Fruit fly (Drosophila melanogaster) whole organism, embryonic: Measurements from ENCODE around the gene CG7945.
A peak's percentile ranks its signal among the peaks of the same experiment; 100 is the strongest.

Experiments used
- Blimp-1 ChIP-seq: fragments of 200-800 bp; sonication (Bioruptor generic); optimal IDR thresholded peaks from 3 replicates; lab custom pipeline; 2018; ENCODE audit warnings: missing biosample characterization, missing genetic modification characterization, mild to moderate bottlenecking, moderate library complexity, missing genetic modification reagents
- CG1024 ChIP-seq: fragments of 200-800 bp; sonication (Bioruptor generic); IDR thresholded peaks from 2 replicates; pipeline ENCODE4 v1.3.6; 2022; ENCODE audit warnings: missing biosample characterization, missing genetic modification characterization
- CG10267 ChIP-seq: fragments of 200-800 bp; sonication (Bioruptor generic); optimal IDR thresholded peaks from 2 replicates; lab custom pipeline; 2018; ENCODE audit warnings: missing biosample characterization, mild to moderate bottlenecking, missing genetic modification characterization, moderate library complexity
- CG11723 ChIP-seq: fragments of 200-800 bp; sonication (Bioruptor generic); optimal IDR thresholded peaks from 2 replicates; lab custom pipeline; 2017; ENCODE audit warnings: missing biosample characterization, mild to moderate bottlenecking, missing genetic modification characterization
- CG1233 ChIP-seq: fragments of 200-800 bp; sonication (Bioruptor generic); optimal IDR thresholded peaks from 4 replicates; lab custom pipeline; 2018; ENCODE audit warnings: missing biosample characterization, mild to moderate bottlenecking, missing genetic modification characterization
- CG12659 ChIP-seq: fragments of 200-800 bp; sonication (Bioruptor generic); optimal IDR thresholded peaks from 3 replicates; lab custom pipeline; 2017; ENCODE audit warnings: mild to moderate bottlenecking, missing biosample characterization, missing genetic modification reagents, missing genetic modification characterization
- CG14014 ChIP-seq: fragments of 200-800 bp; sonication (Bioruptor generic); IDR thresholded peaks from 2 replicates; pipeline ENCODE4 v1.3.6; 2022; ENCODE audit warnings: missing biosample characterization, missing genetic modification characterization
- CG1603 ChIP-seq: fragments of 200-800 bp; sonication (Bioruptor generic); optimal IDR thresholded peaks from 2 replicates; lab custom pipeline; 2019; ENCODE audit warnings: missing biosample characterization, mild to moderate bottlenecking, missing genetic modification characterization, moderate library complexity
- CG18619 ChIP-seq: fragments of 200-800 bp; sonication (Bioruptor generic); optimal IDR thresholded peaks from 3 replicates; lab custom pipeline; 2017; ENCODE audit warnings: missing biosample characterization, mild to moderate bottlenecking, missing genetic modification characterization
- CG31365 ChIP-seq: fragments of 200-800 bp; sonication (Bioruptor generic); optimal IDR thresholded peaks from 2 replicates; lab custom pipeline; 2018; ENCODE audit warnings: missing biosample characterization, mild to moderate bottlenecking, missing genetic modification characterization
- CG3726 ChIP-seq: fragments of 200-800 bp; sonication (Bioruptor generic); IDR thresholded peaks from 3 replicates; pipeline ENCODE4, ENCODE4 v1.3.6; 2022; ENCODE audit warnings: missing biosample characterization, missing genetic modification characterization
- CG3838 ChIP-seq: fragments of 200-800 bp; sonication (Bioruptor generic); optimal IDR thresholded peaks from 3 replicates; lab custom pipeline; 2016; ENCODE audit warnings: missing biosample characterization, missing genetic modification characterization
- CG42726 ChIP-seq: fragments of 200-800 bp; sonication (Bioruptor generic); IDR thresholded peaks from 2 replicates; pipeline ENCODE4 v1.3.6; 2022; ENCODE audit warnings: missing biosample characterization, missing genetic modification characterization; ENCODE audit not compliant: partially characterized antibody
- CG4730 ChIP-seq: fragments of 200-800 bp; sonication (Bioruptor generic); IDR thresholded peaks from 2 replicates; pipeline ENCODE4 v1.3.6; 2022; ENCODE audit warnings: missing biosample characterization, missing genetic modification characterization
- CG6683 ChIP-seq: fragments of 200-800 bp; sonication (Bioruptor generic); optimal IDR thresholded peaks from 2 replicates; lab custom pipeline; 2017; ENCODE audit warnings: missing biosample characterization, mild to moderate bottlenecking, missing genetic modification characterization, missing genetic modification reagents
- CG8290 ChIP-seq, 3 experiments: fragments of 200-800 bp; sonication (Bioruptor generic); optimal IDR thresholded peaks; 2 replicates each; lab custom pipeline; 2016 to 2019; ENCODE audit warnings: missing biosample characterization in 3 of 3, missing genetic modification characterization in 3 of 3, mild to moderate bottlenecking in 2 of 3, moderate library complexity in 1 of 3
- CG8478 ChIP-seq: fragments of >200 bp; optimal IDR thresholded peaks from 2 replicates; lab custom pipeline; 2018
- CG8924 ChIP-seq: fragments of 200-800 bp; optimal IDR thresholded peaks from 3 replicates; lab custom pipeline; 2019; ENCODE audit warnings: missing biosample characterization, mild to moderate bottlenecking, missing genetic modification characterization, moderate library complexity
- CG9797 ChIP-seq: fragments of 200-800 bp; sonication (Bioruptor generic); optimal IDR thresholded peaks from 3 replicates; lab custom pipeline; 2018; ENCODE audit warnings: missing biosample characterization, mild to moderate bottlenecking, missing genetic modification characterization
- Dek ChIP-seq: fragments of 200-800 bp; sonication (Bioruptor generic); optimal IDR thresholded peaks from 3 replicates; lab custom pipeline; 2019; ENCODE audit warnings: missing biosample characterization, mild to moderate bottlenecking, missing genetic modification characterization, moderate library complexity
- Fer2 ChIP-seq: fragments of 200-800 bp; sonication (Bioruptor generic); optimal IDR thresholded peaks from 2 replicates; lab custom pipeline; 2018; ENCODE audit warnings: missing biosample characterization, mild to moderate bottlenecking, missing genetic modification characterization, moderate library complexity
- Hey ChIP-seq: fragments of 200-800 bp; sonication (Bioruptor generic); optimal IDR thresholded peaks from 3 replicates; lab custom pipeline; 2018; ENCODE audit warnings: missing biosample characterization, mild to moderate bottlenecking, missing genetic modification characterization
- Hmx ChIP-seq: fragments of 200-800 bp; sonication (Bioruptor generic); optimal IDR thresholded peaks from 2 replicates; lab custom pipeline; 2016; ENCODE audit warnings: missing biosample characterization, missing genetic modification characterization
- Jarid2 ChIP-seq: fragments of 200-800 bp; sonication (Bioruptor generic); optimal IDR thresholded peaks from 3 replicates; lab custom pipeline; 2017; ENCODE audit warnings: mild to moderate bottlenecking, missing biosample characterization, missing genetic modification reagents, missing genetic modification characterization
- MESR4 ChIP-seq: fragments of 200-800 bp; sonication (Bioruptor generic); optimal IDR thresholded peaks from 2 replicates; lab custom pipeline; 2018; ENCODE audit warnings: missing biosample characterization, mild to moderate bottlenecking, missing genetic modification characterization, moderate library complexity
- Nf-YC ChIP-seq: fragments of 200-800 bp; optimal IDR thresholded peaks from 3 replicates; lab custom pipeline; 2019; ENCODE audit warnings: missing biosample characterization, mild to moderate bottlenecking, missing genetic modification characterization, moderate library complexity
- Sin3A ChIP-seq: fragments of >200 bp; optimal IDR thresholded peaks from 2 replicates; lab custom pipeline; 2018
- Spps ChIP-seq: fragments of 200-800 bp; sonication (Bioruptor generic); optimal IDR thresholded peaks from 2 replicates; lab custom pipeline; 2018; ENCODE audit warnings: missing biosample characterization, mild to moderate bottlenecking, missing genetic modification characterization
- Stat92E ChIP-seq, 3 experiments: fragments of >200 bp in 2 of 3; fragments of 200-800 bp in 1 of 3; sonication (Bioruptor generic) in 1 of 3; optimal IDR thresholded peaks; 2 replicates each; lab custom pipeline; 2017 to 2019; ENCODE audit warnings: missing biosample characterization in 3 of 3, missing genetic modification characterization in 3 of 3, mild to moderate bottlenecking in 1 of 3, moderate library complexity in 1 of 3
- ato ChIP-seq: fragments of 200-800 bp; sonication (Bioruptor generic); IDR thresholded peaks from 2 replicates; pipeline ENCODE4 v1.3.6; 2022; ENCODE audit warnings: missing biosample characterization, missing genetic modification characterization; ENCODE audit not compliant: partially characterized antibody
- bcd ChIP-seq: fragments of 200-800 bp; sonication (Bioruptor generic); optimal IDR thresholded peaks from 2 replicates; lab custom pipeline; 2017; ENCODE audit warnings: missing biosample characterization, mild to moderate bottlenecking, missing genetic modification characterization
- dmrt11E ChIP-seq: fragments of 200-800 bp; sonication (Bioruptor generic); optimal IDR thresholded peaks from 3 replicates; lab custom pipeline; 2018; ENCODE audit warnings: missing biosample characterization, mild to moderate bottlenecking, missing genetic modification characterization, moderate library complexity
- esg ChIP-seq: fragments of 200-800 bp; sonication (Bioruptor generic); conservative IDR thresholded peaks from 2 replicates; pipeline ENCODE4 v1.3.6; 2022; ENCODE audit warnings: missing biosample characterization, missing genetic modification characterization
- eyg ChIP-seq: fragments of 200-800 bp; sonication (Bioruptor generic); optimal IDR thresholded peaks from 3 replicates; lab custom pipeline; 2016; ENCODE audit warnings: missing biosample characterization, missing genetic modification characterization
- fu2 ChIP-seq: fragments of 200-800 bp; sonication (Bioruptor generic); optimal IDR thresholded peaks from 2 replicates; lab custom pipeline; 2016; ENCODE audit warnings: missing biosample characterization, missing genetic modification characterization
- h ChIP-seq: fragments of >200 bp; optimal IDR thresholded peaks from 2 replicates; lab custom pipeline; 2017
- kni ChIP-seq: fragments of 200-800 bp; sonication (Bioruptor generic); optimal IDR thresholded peaks from 3 replicates; lab custom pipeline; 2017; ENCODE audit warnings: mild to moderate bottlenecking, missing biosample characterization, missing genetic modification reagents, missing genetic modification characterization
- knrl ChIP-seq: fragments of 200-800 bp; sonication (Bioruptor generic); IDR thresholded peaks from 3 replicates; pipeline ENCODE4 v1.3.6; 2022; ENCODE audit warnings: missing biosample characterization, missing genetic modification characterization; ENCODE audit not compliant: partially characterized antibody
- nerfin-1 ChIP-seq: fragments of 200-800 bp; sonication (Bioruptor generic); optimal IDR thresholded peaks from 3 replicates; lab custom pipeline; 2019; ENCODE audit warnings: missing biosample characterization, mild to moderate bottlenecking, missing genetic modification characterization, moderate library complexity
- otp ChIP-seq: fragments of 200-800 bp; sonication (Bioruptor generic); IDR thresholded peaks from 3 replicates; pipeline ENCODE4, ENCODE4 v1.3.6; 2022; ENCODE audit warnings: missing biosample characterization, missing genetic modification characterization
- pan ChIP-seq, 4 experiments: fragments of >200 bp in 3 of 4; fragments of 200-800 bp in 1 of 4; sonication (Bioruptor generic) in 1 of 4; optimal IDR thresholded peaks in 3 of 4; IDR thresholded peaks in 1 of 4; 2 replicates each; pipeline versions ENCODE4 v1.3.6 to Lab custom; 2017 to 2022; ENCODE audit warnings: missing biosample characterization in 2 of 4, missing genetic modification characterization in 2 of 4, mixed read lengths in 1 of 4
- psq ChIP-seq: fragments of 200-800 bp; sonication (Bioruptor generic); optimal IDR thresholded peaks from 2 replicates; lab custom pipeline; 2017; ENCODE audit warnings: missing biosample characterization, missing genetic modification characterization
- ranshi ChIP-seq: fragments of 200-800 bp; sonication (Bioruptor generic); IDR thresholded peaks from 2 replicates; pipeline ENCODE4 v1.3.6; 2022; ENCODE audit warnings: missing biosample characterization, missing genetic modification characterization
- sc ChIP-seq, 3 experiments: fragments of >200 bp in 2 of 3; fragments of 200-800 bp in 1 of 3; sonication (Bioruptor generic) in 1 of 3; optimal IDR thresholded peaks; 2 replicates in 2 of 3; 3 replicates in 1 of 3; lab custom pipeline; 2017; ENCODE audit warnings: mild to moderate bottlenecking in 1 of 3, missing biosample characterization in 1 of 3, missing genetic modification characterization in 1 of 3, missing genetic modification reagents in 1 of 3
- sr ChIP-seq: fragments of 200-800 bp; sonication (Bioruptor generic); IDR thresholded peaks from 3 replicates; pipeline ENCODE4 v1.3.6; 2022; ENCODE audit warnings: missing biosample characterization, missing genetic modification characterization
- stc ChIP-seq: fragments of 200-800 bp; sonication (Bioruptor generic); IDR thresholded peaks from 2 replicates; pipeline ENCODE4 v1.3.6; 2022; ENCODE audit warnings: missing biosample characterization, missing genetic modification characterization
- twi ChIP-seq: fragments of 200-800 bp; optimal IDR thresholded peaks from 2 replicates; lab custom pipeline; 2019; ENCODE audit warnings: missing biosample characterization, mild to moderate bottlenecking, missing genetic modification characterization, moderate library complexity

CG7945 gene

DNA sequence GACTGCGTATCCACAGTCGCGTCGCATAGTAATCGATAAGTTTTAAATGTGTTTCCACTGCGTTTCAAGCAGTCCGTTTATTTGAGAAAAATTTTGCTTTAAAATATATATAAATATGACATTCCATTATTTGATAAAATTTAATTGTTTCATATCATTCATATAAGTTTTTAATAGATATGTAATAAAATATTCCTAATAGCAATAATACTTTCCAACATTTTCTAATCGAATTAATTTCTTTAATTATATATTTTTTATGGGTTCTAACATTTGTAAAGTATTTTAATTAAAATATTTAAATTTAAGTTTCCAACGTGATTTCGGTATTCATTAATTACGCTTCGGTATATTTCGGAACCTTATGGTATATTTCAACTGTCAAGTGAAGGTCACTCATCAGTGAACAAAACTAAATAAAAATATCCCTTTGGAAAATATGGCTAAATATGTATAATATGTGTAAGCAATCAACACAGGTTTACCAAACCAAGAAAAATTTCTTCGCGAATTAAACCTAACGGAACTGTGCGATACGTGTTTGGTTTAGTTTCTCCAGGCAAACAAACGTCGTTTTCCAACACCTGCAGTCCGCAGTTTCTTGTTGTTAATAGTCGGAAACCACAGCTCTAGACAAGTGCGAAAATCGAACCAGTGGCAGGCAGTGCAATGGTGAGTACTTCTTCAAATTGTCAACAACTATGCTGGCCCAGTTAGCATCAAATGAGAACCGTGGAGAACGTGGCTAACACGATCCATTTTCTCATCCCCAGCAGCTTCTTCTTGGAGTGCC lies 39.3 kb upstream of the CG7945 start, which contains the start of the genes CG7739 and SCCRO (continued):
- TF ChIP-seq Jarid2 (GFP tag; lab: Kevin White, UChicago) (no peak), CG11723 (GFP tag; lab: Kevin White, UChicago) (no peak), Spps (tag; lab: Kevin White, UChicago) (no peak), esg (GFP tag; lab: Robert Waterston, UW) (peak; percentile 35; the same call in 1 of the 2 replicates), CG8290 (GFP tag; optimal IDR thresholded peaks at IDR 0.05; lab: Kevin White, UChicago) (no peak), CG8290 (tag; optimal IDR thresholded peaks at IDR 0.05; lab: Kevin White, UChicago) (no peak), Blimp-1 (GFP tag; lab: Kevin White, UChicago) (no peak), Sin3A (lab: Kevin White, UChicago) (peak; percentile 66), psq (GFP tag; lab: Kevin White, UChicago) (peak; percentile 50), CG42726 (GFP tag; lab: Robert Waterston, UW) (no peak), CG6683 (GFP tag; lab: Kevin White, UChicago) (no peak), dmrt11E (tag; lab: Kevin White, UChicago) (peak; percentile 50), MESR4 (GFP tag; lab: Kevin White, UChicago) (peak; percentile 92), CG3838 (GFP tag; lab: Kevin White, UChicago) (no peak), CG14014 (peak; percentile 76; the same call in 1 of the 2 replicates), bcd (no peak), h (lab: Kevin White, UChicago) (no peak), CG8924 (tag; lab: Kevin White, UChicago) (peak; percentile 70), Hmx (no peak), stc (GFP tag; lab: Robert Waterston, UW) (peak; percentile 54; the same call in 1 of the 2 replicates), Hey (tag; lab: Kevin White, UChicago) (no peak), fu2 (GFP tag; lab: Kevin White, UChicago) (peak; percentile 14), Stat92E (GFP tag; optimal IDR thresholded peaks at IDR 0.05; lab: Kevin White, UChicago) (no peak), ranshi (peak; percentile 73; the same call in 1 of the 2 replicates), eyg (GFP tag; lab: Kevin White, UChicago) (no peak), nerfin-1 (tag; lab: Kevin White, UChicago) (peak; percentile 5), Dek (tag; lab: Kevin White, UChicago) (peak; percentile 78), CG8478 (lab: Kevin White, UChicago) (no peak), CG1603 (tag; lab: Kevin White, UChicago) (peak; percentile 42), CG4730 (peak; percentile 56; the same call in 1 of the 2 replicates), CG9797 (GFP tag; lab: Kevin White, UChicago) (peak; percentile 49), CG1024 (GFP tag; lab: Robert Waterston, UW) (peak; percentile 62; the same call in 1 of the 2 replicates), CG18619 (GFP tag; lab: Kevin White, UChicago) (peak; percentile 35), CG1233 (peak; percentile 24), CG12659 (GFP tag; lab: Kevin White, UChicago) (peak; percentile 79), sr (no peak), sc (optimal IDR thresholded peaks at IDR 0.05; lab: Kevin White, UChicago) (no peak), sc (GFP tag; optimal IDR thresholded peaks at IDR 0.05; lab: Kevin White, UChicago) (no peak), ato (GFP tag; lab: Robert Waterston, UW) (no peak), Nf-YC (tag; lab: Kevin White, UChicago) (peak; percentile 61), CG10267 (peak; percentile 86), pan (optimal IDR thresholded peaks at IDR 0.05; lab: Kevin White, UChicago) (no peak), pan (GFP tag; optimal IDR thresholded peaks at IDR 0.05 in 1 of 2, IDR thresholded peaks at IDR 0.05 in 1 of 2) (peak in 1 of 2 experiments; percentile 85), CG31365 (tag; lab: Kevin White, UChicago) (no peak), Fer2 (tag; lab: Kevin White, UChicago) (peak; percentile 56), otp (GFP tag; lab: Robert Waterston, UW) (0 out of 3 replicates have a peak, but pooled peaks have one; percentile 31), twi (tag; lab: Kevin White, UChicago) (no peak), kni (GFP tag; lab: Kevin White, UChicago) (no peak), CG3726 (GFP tag; lab: Robert Waterston, UW) (no peak), knrl (no peak; the same call in 2 of the 3 replicates)
